Worm (Caenorhabditis elegans) whole organism, L4 larva: Measurements from ENCODE around the gene str-121.

ENCODE experiments used
- ceh-32 ChIP-seq: sonication (generic microtip); optimal IDR thresholded peaks from 2 replicates; lab custom pipeline; 2016; ENCODE audit warnings: mild to moderate bottlenecking, missing genetic modification characterization, missing compliant biosample characterization; ENCODE audit not compliant: poor library complexity
- fkh-10 ChIP-seq: fragments of 150-350 bp; optimal IDR thresholded peaks from 2 replicates; lab custom pipeline; 2014; ENCODE audit warnings: missing biosample characterization, missing genetic modification reagents, missing genetic modification characterization
- snpc-4 ChIP-seq: fragments of 150-350 bp; optimal IDR thresholded peaks from 2 replicates; lab custom pipeline; 2014; ENCODE audit warnings: missing biosample characterization, missing genetic modification characterization
- unc-39 ChIP-seq: sonication (generic microtip); optimal IDR thresholded peaks from 2 replicates; lab custom pipeline; 2017; ENCODE audit warnings: missing biosample characterization, missing genetic modification characterization

DNA sequence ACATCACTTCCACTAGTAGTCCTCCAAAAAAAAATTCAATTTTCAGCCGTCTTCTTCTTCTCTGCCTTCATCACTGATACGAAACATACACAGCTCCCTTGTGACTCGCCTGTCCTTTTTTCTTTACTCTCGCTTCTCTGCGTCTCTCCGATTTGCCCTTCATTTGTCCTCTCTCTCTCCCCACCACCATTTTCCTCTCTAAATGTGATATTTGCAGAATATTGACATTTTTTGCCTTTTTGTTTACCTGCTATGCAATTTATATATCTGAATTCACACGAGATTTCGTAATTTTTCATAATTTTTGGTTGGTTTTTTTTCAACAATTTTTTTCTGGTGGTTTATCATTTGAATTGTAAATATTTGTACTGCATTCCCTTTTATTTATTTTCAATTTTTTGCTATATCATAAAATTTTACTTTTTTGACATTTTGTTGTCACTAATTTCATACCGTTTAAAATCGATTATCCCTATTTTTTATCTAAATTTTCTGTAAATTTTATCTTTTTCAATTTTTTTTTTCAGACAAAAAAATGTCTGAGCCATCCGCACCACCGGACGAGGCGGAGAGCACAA lies 50.5 kb downstream of the str-121 start, which contains the start of gene lec-12:
- TF ChIP-seq unc-39 (tag; lab: Kevin White, UChicago) (no peak), fkh-10 (GFP tag; lab: Kevin White, UChicago) (no peak), snpc-4 (tag; lab: Kevin White, UChicago) (no peak), ceh-32 (tag; lab: Kevin White, UChicago) (no peak)
